Fruit fly (Drosophila melanogaster) whole organism, embryonic: ENCODE results near the gene CG11986.

Source experiments
- Bdp1 ChIP-seq: fragments of 200-800 bp; sonication (Bioruptor generic); optimal IDR thresholded peaks from 3 replicates; lab custom pipeline; 2016; ENCODE audit warnings: missing biosample characterization, missing genetic modification characterization
- CG10366 ChIP-seq: fragments of 200-800 bp; sonication (Bioruptor generic); IDR thresholded peaks from 2 replicates; pipeline ENCODE4 v1.3.6; 2022; ENCODE audit warnings: missing biosample characterization, missing genetic modification characterization
- CG10431 ChIP-seq: fragments of 200-800 bp; sonication (Bioruptor generic); optimal IDR thresholded peaks from 3 replicates; lab custom pipeline; 2018; ENCODE audit warnings: missing biosample characterization, mild to moderate bottlenecking, missing genetic modification characterization
- CG12391 ChIP-seq: fragments of 200-800 bp; sonication (Bioruptor generic); optimal IDR thresholded peaks from 3 replicates; lab custom pipeline; 2018; ENCODE audit warnings: missing biosample characterization, mild to moderate bottlenecking, missing genetic modification characterization, moderate library complexity
- CG12659 ChIP-seq: fragments of 200-800 bp; sonication (Bioruptor generic); optimal IDR thresholded peaks from 3 replicates; lab custom pipeline; 2017; ENCODE audit warnings: mild to moderate bottlenecking, missing biosample characterization, missing genetic modification reagents, missing genetic modification characterization
- CG12769 ChIP-seq: fragments of 200-800 bp; sonication (Bioruptor generic); optimal IDR thresholded peaks from 2 replicates; lab custom pipeline; 2019; ENCODE audit warnings: missing biosample characterization, mild to moderate bottlenecking, missing genetic modification characterization, moderate library complexity
- CG15269 ChIP-seq: fragments of 200-800 bp; sonication (Bioruptor generic); optimal IDR thresholded peaks from 2 replicates; lab custom pipeline; 2018; ENCODE audit warnings: missing biosample characterization, mild to moderate bottlenecking, missing genetic modification characterization, moderate library complexity
- CG1529 ChIP-seq: fragments of 200-800 bp; sonication (Bioruptor generic); optimal IDR thresholded peaks from 3 replicates; lab custom pipeline; 2018; ENCODE audit warnings: missing biosample characterization, missing genetic modification characterization
- CG1602 ChIP-seq: fragments of 200-800 bp; sonication (Bioruptor generic); optimal IDR thresholded peaks from 3 replicates; lab custom pipeline; 2016; ENCODE audit warnings: missing biosample characterization, missing genetic modification characterization
- CG2120 ChIP-seq: fragments of 200-800 bp; sonication (Bioruptor generic); optimal IDR thresholded peaks from 3 replicates; lab custom pipeline; 2016; ENCODE audit warnings: missing biosample characterization, missing genetic modification characterization
- CG34224 ChIP-seq: fragments of 200-800 bp; sonication (Bioruptor generic); IDR thresholded peaks from 3 replicates; pipeline ENCODE4 v1.3.6; 2022; ENCODE audit warnings: missing biosample characterization, missing genetic modification characterization; ENCODE audit not compliant: partially characterized antibody
- CG3726 ChIP-seq: fragments of 200-800 bp; sonication (Bioruptor generic); IDR thresholded peaks from 3 replicates; pipeline ENCODE4, ENCODE4 v1.3.6; 2022; ENCODE audit warnings: missing biosample characterization, missing genetic modification characterization
- CG3838 ChIP-seq: fragments of 200-800 bp; sonication (Bioruptor generic); optimal IDR thresholded peaks from 3 replicates; lab custom pipeline; 2016; ENCODE audit warnings: missing biosample characterization, missing genetic modification characterization
- CG4730 ChIP-seq: fragments of 200-800 bp; sonication (Bioruptor generic); IDR thresholded peaks from 2 replicates; pipeline ENCODE4 v1.3.6; 2022; ENCODE audit warnings: missing biosample characterization, missing genetic modification characterization
- CG6683 ChIP-seq: fragments of 200-800 bp; sonication (Bioruptor generic); optimal IDR thresholded peaks from 2 replicates; lab custom pipeline; 2017; ENCODE audit warnings: missing biosample characterization, mild to moderate bottlenecking, missing genetic modification characterization, missing genetic modification reagents
- CG7786 ChIP-seq: fragments of 200-800 bp; sonication (Bioruptor generic); optimal IDR thresholded peaks from 2 replicates; lab custom pipeline; 2016; ENCODE audit warnings: missing biosample characterization, missing genetic modification characterization
- CG7987 ChIP-seq: fragments of 200-800 bp; sonication (Bioruptor generic); optimal IDR thresholded peaks from 2 replicates; lab custom pipeline; 2018; ENCODE audit warnings: missing biosample characterization, mild to moderate bottlenecking, missing genetic modification characterization, moderate library complexity
- CG8089 ChIP-seq: fragments of 200-800 bp; sonication (Bioruptor generic); optimal IDR thresholded peaks from 3 replicates; lab custom pipeline; 2016; ENCODE audit warnings: missing biosample characterization, missing genetic modification characterization
- CG8478 ChIP-seq: fragments of >200 bp; optimal IDR thresholded peaks from 2 replicates; lab custom pipeline; 2018
- CTCF ChIP-seq: fragments of 200-800 bp; sonication (Bioruptor generic); optimal IDR thresholded peaks from 2 replicates; lab custom pipeline; 2017; ENCODE audit warnings: missing biosample characterization, mild to moderate bottlenecking, missing genetic modification characterization, moderate library complexity
- Camta ChIP-seq: fragments of 200-800 bp; sonication (Bioruptor generic); optimal IDR thresholded peaks from 2 replicates; lab custom pipeline; 2016; ENCODE audit warnings: missing biosample characterization, missing genetic modification characterization
- D ChIP-seq, 2 experiments: fragments of 200-800 bp in 1 of 2; fragments of >200 bp in 1 of 2; sonication (Bioruptor generic) in 1 of 2; optimal IDR thresholded peaks; 2 replicates in 1 of 2; 3 replicates in 1 of 2; lab custom pipeline; 2017; ENCODE audit warnings: mild to moderate bottlenecking in 1 of 2, missing biosample characterization in 1 of 2, missing genetic modification characterization in 1 of 2, missing genetic modification reagents in 1 of 2
- ERR ChIP-seq: fragments of 200-800 bp; sonication (Bioruptor generic); optimal IDR thresholded peaks from 2 replicates; lab custom pipeline; 2016; ENCODE audit warnings: missing biosample characterization, missing genetic modification characterization
- Elba2 ChIP-seq: fragments of 200-800 bp; sonication (Bioruptor generic); optimal IDR thresholded peaks from 3 replicates; lab custom pipeline; 2016; ENCODE audit warnings: missing biosample characterization, missing genetic modification characterization
- Gsc ChIP-seq: fragments of 200-800 bp; sonication (Bioruptor generic); IDR thresholded peaks from 2 replicates; pipeline ENCODE4 v1.3.6; 2022; ENCODE audit warnings: missing biosample characterization, missing genetic modification characterization
- HLH3B ChIP-seq: fragments of 200-800 bp; sonication (Bioruptor generic); IDR thresholded peaks from 2 replicates; pipeline ENCODE4 v1.3.6; 2022; ENCODE audit warnings: missing biosample characterization, missing genetic modification characterization
- HLH4C ChIP-seq: fragments of 200-800 bp; sonication (Bioruptor generic); IDR thresholded peaks from 3 replicates; pipeline ENCODE4 v1.3.6; 2022; ENCODE audit warnings: missing biosample characterization, missing genetic modification characterization; ENCODE audit not compliant: partially characterized antibody
- Lhr ChIP-seq: fragments of 200-800 bp; sonication (Bioruptor generic); optimal IDR thresholded peaks from 3 replicates; lab custom pipeline; 2017; ENCODE audit warnings: mild to moderate bottlenecking, missing biosample characterization, missing genetic modification reagents, missing genetic modification characterization
- Lim3 ChIP-seq: fragments of 200-800 bp; sonication (Bioruptor generic); IDR thresholded peaks from 2 replicates; pipeline ENCODE4 v1.3.6; 2022; ENCODE audit warnings: missing biosample characterization, missing genetic modification characterization
- Neu2 ChIP-seq: fragments of 200-800 bp; sonication (Bioruptor generic); optimal IDR thresholded peaks from 3 replicates; lab custom pipeline; 2016; ENCODE audit warnings: missing biosample characterization, missing genetic modification characterization, borderline replicate concordance
- Nf-YA ChIP-seq: fragments of 200-800 bp; sonication (Bioruptor generic); IDR thresholded peaks from 2 replicates; pipeline ENCODE4 v1.3.6; 2022; ENCODE audit warnings: missing biosample characterization, missing genetic modification characterization
- Optix ChIP-seq: fragments of 200-800 bp; sonication (Bioruptor generic); IDR thresholded peaks from 3 replicates; pipeline ENCODE4 v1.3.6; 2022; ENCODE audit warnings: missing biosample characterization, missing genetic modification characterization
- ab ChIP-seq: fragments of 200-800 bp; sonication (Bioruptor generic); optimal IDR thresholded peaks from 2 replicates; lab custom pipeline; 2016; ENCODE audit warnings: missing biosample characterization, missing genetic modification characterization
- ase ChIP-seq: fragments of 200-800 bp; sonication (Bioruptor generic); IDR thresholded peaks from 3 replicates; pipeline ENCODE4 v1.3.6; 2022; ENCODE audit warnings: missing biosample characterization, missing genetic modification characterization
- bowl ChIP-seq: fragments of 200-800 bp; sonication (Bioruptor generic); IDR thresholded peaks from 2 replicates; pipeline ENCODE4 v1.3.6; 2022; ENCODE audit warnings: missing biosample characterization, missing genetic modification characterization
- ci ChIP-seq: fragments of 200-800 bp; sonication (Bioruptor generic); IDR thresholded peaks from 3 replicates; pipeline ENCODE4 v1.3.6; 2022; ENCODE audit warnings: missing biosample characterization, missing genetic modification characterization
- hbn ChIP-seq: fragments of 200-800 bp; sonication (Bioruptor generic); IDR thresholded peaks from 2 replicates; pipeline ENCODE4 v1.3.6; 2022; ENCODE audit warnings: missing biosample characterization, missing genetic modification characterization; ENCODE audit not compliant: partially characterized antibody
- jigr1 ChIP-seq: fragments of 200-800 bp; sonication (Bioruptor generic); IDR thresholded peaks from 3 replicates; pipeline ENCODE4 v1.3.6; 2022; ENCODE audit warnings: missing biosample characterization, missing genetic modification characterization
- pho ChIP-seq: fragments of 200-800 bp; sonication (Bioruptor generic); optimal IDR thresholded peaks from 2 replicates; lab custom pipeline; 2016; ENCODE audit warnings: missing biosample characterization, missing genetic modification characterization
- prd ChIP-seq, 3 experiments: fragments of >200 bp in 2 of 3; fragments of 200-800 bp in 1 of 3; sonication (Bioruptor generic) in 1 of 3; optimal IDR thresholded peaks in 2 of 3; IDR thresholded peaks in 1 of 3; 2 replicates in 2 of 3; 3 replicates in 1 of 3; pipeline versions ENCODE4 v1.3.6 to Lab custom; 2017 to 2022; ENCODE audit warnings: missing biosample characterization in 1 of 3, missing genetic modification characterization in 1 of 3
- rib ChIP-seq: fragments of 200-800 bp; sonication (Bioruptor generic); IDR thresholded peaks from 2 replicates; pipeline ENCODE4 v1.3.6; 2022; ENCODE audit warnings: missing biosample characterization, missing genetic modification characterization
- run ChIP-seq: fragments of 200-800 bp; sonication (Bioruptor generic); optimal IDR thresholded peaks from 3 replicates; lab custom pipeline; 2018; ENCODE audit warnings: missing biosample characterization, mild to moderate bottlenecking, missing genetic modification characterization
- seq ChIP-seq: fragments of 200-800 bp; sonication (Bioruptor generic); IDR thresholded peaks from 2 replicates; pipeline ENCODE4 v1.3.6; 2022; ENCODE audit warnings: missing biosample characterization, missing genetic modification characterization
- sisA ChIP-seq: fragments of 200-800 bp; sonication (Bioruptor generic); IDR thresholded peaks from 2 replicates; pipeline ENCODE4 v1.3.6; 2022; ENCODE audit warnings: missing biosample characterization, missing genetic modification characterization
- so ChIP-seq: fragments of 200-800 bp; sonication (Bioruptor generic); IDR thresholded peaks from 3 replicates; pipeline ENCODE4 v1.3.6; 2022; ENCODE audit warnings: missing biosample characterization, missing genetic modification characterization
- stc ChIP-seq: fragments of 200-800 bp; sonication (Bioruptor generic); IDR thresholded peaks from 2 replicates; pipeline ENCODE4 v1.3.6; 2022; ENCODE audit warnings: missing biosample characterization, missing genetic modification characterization
- stwl ChIP-seq: fragments of 200-800 bp; sonication (Bioruptor generic); optimal IDR thresholded peaks from 3 replicates; lab custom pipeline; 2018; ENCODE audit warnings: missing biosample characterization, mild to moderate bottlenecking, missing genetic modification characterization, moderate library complexity
- sug ChIP-seq: fragments of 200-800 bp; optimal IDR thresholded peaks from 2 replicates; lab custom pipeline; 2019; ENCODE audit warnings: missing biosample characterization, mild to moderate bottlenecking, missing genetic modification characterization, moderate library complexity
- unpg ChIP-seq: fragments of 200-800 bp; sonication (Bioruptor generic); optimal IDR thresholded peaks from 3 replicates; lab custom pipeline; 2018; ENCODE audit warnings: missing biosample characterization, mild to moderate bottlenecking, missing genetic modification characterization, moderate library complexity
- vvl ChIP-seq: fragments of 200-800 bp; sonication (Bioruptor generic); IDR thresholded peaks from 2 replicates; pipeline ENCODE4 v1.3.6; 2022; ENCODE audit warnings: missing biosample characterization, missing genetic modification characterization
- z ChIP-seq: fragments of 200-800 bp; sonication (Bioruptor generic); IDR thresholded peaks from 3 replicates; pipeline ENCODE4 v1.3.6; 2022; ENCODE audit warnings: missing biosample characterization, missing genetic modification characterization

The CG11986 gene

DNA sequence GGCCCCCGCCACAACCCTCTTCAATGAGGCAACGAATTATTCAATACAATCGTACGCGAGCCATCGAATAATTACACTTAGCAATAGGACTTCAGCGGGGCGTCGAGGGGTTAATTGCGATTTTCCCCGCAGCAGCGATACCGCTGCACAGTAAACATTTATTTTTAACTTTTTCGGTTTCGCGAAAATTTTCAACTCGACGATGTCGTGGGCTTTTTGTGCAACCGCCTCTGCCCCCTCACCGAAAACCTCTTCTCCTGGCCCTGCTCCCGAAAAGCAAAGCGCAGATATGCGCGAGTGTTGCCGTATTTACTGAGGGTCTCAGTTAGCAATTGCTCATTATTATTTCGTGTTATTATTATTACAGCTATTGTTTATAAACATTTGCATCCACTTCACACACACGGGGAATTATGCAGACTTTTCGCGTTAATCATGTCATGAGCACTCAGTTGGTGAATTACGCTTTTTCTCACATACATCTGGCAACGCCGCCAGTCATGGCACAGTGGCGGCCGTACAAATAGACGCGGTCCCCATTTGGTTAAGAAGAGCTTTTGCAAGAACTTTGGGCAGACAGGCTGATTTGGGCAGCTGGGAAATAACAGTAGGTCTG, 1.4 kb upstream of the CG11986 start (continued):
- peak; percentile 24 for TF ChIP-seq ERR (GFP tag; lab: Kevin White, UChicago)
- TF ChIP-seq CG34224 (GFP tag; lab: Robert Waterston, UW): no peak
- no peak for TF ChIP-seq z
- no peak for TF ChIP-seq CG8478 (lab: Kevin White, UChicago)
- no peak for TF ChIP-seq Bdp1 (GFP tag; lab: Kevin White, UChicago)
- TF ChIP-seq stwl: peak; percentile 50
- peak; percentile 48; the same call in 1 of the 2 replicates for TF ChIP-seq vvl (GFP tag; lab: Robert Waterston, UW)
- no peak for TF ChIP-seq prd (optimal IDR thresholded peaks at IDR 0.05; lab: Kevin White, UChicago)
- peak; percentile 37; the same call in 1 of the 3 replicates for TF ChIP-seq prd (GFP tag; IDR thresholded peaks at IDR 0.05; lab: Robert Waterston, UW)
- no peak for TF ChIP-seq Elba2 (GFP tag; lab: Kevin White, UChicago)
- TF ChIP-seq Lim3 (GFP tag; lab: Robert Waterston, UW): no peak
- TF ChIP-seq CG3726 (GFP tag; lab: Robert Waterston, UW): no peak
- peak; percentile 43 for TF ChIP-seq unpg
- peak; percentile 44 for TF ChIP-seq Camta
- TF ChIP-seq jigr1 (GFP tag; lab: Robert Waterston, UW): no peak
- no peak for TF ChIP-seq ab (GFP tag; lab: Kevin White, UChicago)
- peak; percentile 63 for TF ChIP-seq pho (GFP tag; lab: Kevin White, UChicago)
- TF ChIP-seq CG12391: peak; percentile 42
- peak; percentile 65 for TF ChIP-seq CG7987 (GFP tag; lab: Kevin White, UChicago)
- TF ChIP-seq sisA (GFP tag; lab: Robert Waterston, UW): peak; percentile 35; the same call in 1 of the 2 replicates
- no peak for TF ChIP-seq ase (GFP tag; lab: Robert Waterston, UW)
- TF ChIP-seq HLH4C (GFP tag; lab: Robert Waterston, UW): no peak
- TF ChIP-seq CG10366: no peak
- peak; percentile 72 for TF ChIP-seq ci (GFP tag; lab: Robert Waterston, UW)
- TF ChIP-seq stc (GFP tag; lab: Robert Waterston, UW): 0 out of 2 replicates have a peak, but pooled peaks have one; percentile 38
- TF ChIP-seq bowl (GFP tag; lab: Robert Waterston, UW): no peak
- TF ChIP-seq CG12769 (tag; lab: Kevin White, UChicago): no peak
- no peak for TF ChIP-seq CG3838 (GFP tag; lab: Kevin White, UChicago)
- no peak for TF ChIP-seq HLH3B (GFP tag; lab: Robert Waterston, UW)
- no peak for TF ChIP-seq CG6683 (GFP tag; lab: Kevin White, UChicago)
- peak; percentile 61 for TF ChIP-seq CG12659 (GFP tag; lab: Kevin White, UChicago)
- TF ChIP-seq CG8089 (GFP tag; lab: Kevin White, UChicago): peak; percentile 13
- TF ChIP-seq CG4730 (GFP tag; lab: Robert Waterston, UW): no peak
- peak; percentile 66 for TF ChIP-seq sug
- peak; percentile 40; the same call in 1 of the 3 replicates for TF ChIP-seq so
- TF ChIP-seq hbn (GFP tag; lab: Robert Waterston, UW): no peak
- peak; percentile 65 for TF ChIP-seq CG7786 (GFP tag; lab: Kevin White, UChicago)
- peak; percentile 49 for TF ChIP-seq CTCF (GFP tag; lab: Kevin White, UChicago)
- TF ChIP-seq rib (GFP tag; lab: Robert Waterston, UW): peak; percentile 65; the same call in 1 of the 2 replicates
- no peak for TF ChIP-seq D (optimal IDR thresholded peaks at IDR 0.05; lab: Kevin White, UChicago)
- no peak for TF ChIP-seq D (GFP tag; optimal IDR thresholded peaks at IDR 0.05; lab: Kevin White, UChicago)
- no peak for TF ChIP-seq Nf-YA (GFP tag; lab: Robert Waterston, UW)
- no peak for TF ChIP-seq CG10431 (GFP tag; lab: Kevin White, UChicago)
- TF ChIP-seq run (tag; lab: Kevin White, UChicago): no peak
- no peak for TF ChIP-seq Gsc (GFP tag; lab: Robert Waterston, UW)
- no peak for TF ChIP-seq CG1602 (GFP tag; lab: Kevin White, UChicago)
- no peak for TF ChIP-seq CG1529 (GFP tag; lab: Kevin White, UChicago)
- TF ChIP-seq Neu2: no peak
- no peak for TF ChIP-seq Optix (GFP tag; lab: Robert Waterston, UW)
- no peak for TF ChIP-seq CG15269 (tag; lab: Kevin White, UChicago)
- TF ChIP-seq seq: no peak
- TF ChIP-seq Lhr (GFP tag; lab: Kevin White, UChicago): no peak
- peak; percentile 73 for TF ChIP-seq CG2120 (GFP tag; lab: Kevin White, UChicago)
